Worm (Caenorhabditis elegans) whole organism, L4 larva: ENCODE results near the gene F53C11.1.

Experiments
- F26F4.8 ChIP-seq: fragments of 200-800 bp; sonication (Bioruptor generic); conservative IDR thresholded peaks from 2 replicates; pipeline ENCODE4 v1.3.6; 2022; ENCODE audit warnings: missing genetic modification characterization, missing compliant biosample characterization
- F37D6.2 ChIP-seq: sonication (generic microtip); optimal IDR thresholded peaks from 2 replicates; lab custom pipeline; 2016; ENCODE audit warnings: mild to moderate bottlenecking, missing genetic modification characterization, missing compliant biosample characterization
- R02D3.7 ChIP-seq: fragments of 150-350 bp; sonication (generic microtip); optimal IDR thresholded peaks from 3 replicates; lab custom pipeline; 2014; ENCODE audit warnings: missing biosample characterization, missing genetic modification characterization
- Y5F2A.4 ChIP-seq: fragments of 200-800 bp; sonication (Bioruptor generic); optimal IDR thresholded peaks from 2 replicates; lab custom pipeline; 2018; ENCODE audit warnings: mild to moderate bottlenecking, missing genetic modification characterization, missing compliant biosample characterization
- ZK337.2 ChIP-seq: fragments of 200-800 bp; sonication (Bioruptor generic); IDR thresholded peaks from 2 replicates; pipeline ENCODE4 v1.3.6; 2022; ENCODE audit warnings: missing genetic modification reagents, missing genetic modification characterization, missing compliant biosample characterization
- aha-1 ChIP-seq: fragments of 150-350 bp; peaks from one replicate; lab custom pipeline; 2014; ENCODE audit warnings: missing biosample characterization, missing genetic modification characterization
- aly-2 ChIP-seq: sonication (generic microtip); optimal IDR thresholded peaks from 2 replicates; lab custom pipeline; 2018; ENCODE audit warnings: missing biosample characterization, missing genetic modification characterization
- arid-1 ChIP-seq: fragments of 200-800 bp; sonication (Bioruptor generic); conservative IDR thresholded peaks from 2 replicates; pipeline ENCODE4 v1.3.6; 2022; ENCODE audit warnings: missing genetic modification reagents, missing genetic modification characterization, missing compliant biosample characterization
- attf-4 ChIP-seq: sonication (generic microtip); optimal IDR thresholded peaks from 3 replicates; lab custom pipeline; 2017; ENCODE audit warnings: missing biosample characterization, missing genetic modification characterization
- ceh-28 ChIP-seq: fragments of 150-350 bp; optimal IDR thresholded peaks from 2 replicates; lab custom pipeline; 2014; ENCODE audit warnings: missing biosample characterization, missing genetic modification reagents, missing genetic modification characterization
- ceh-44 ChIP-seq: fragments of 200-800 bp; sonication (Bioruptor generic); IDR thresholded peaks from 2 replicates; pipeline ENCODE4 v1.3.6; 2022; ENCODE audit warnings: missing genetic modification reagents, missing genetic modification characterization, missing compliant biosample characterization
- ces-1 ChIP-seq: fragments of 150-350 bp; sonication (generic microtip); optimal IDR thresholded peaks from 4 replicates; lab custom pipeline; 2014; ENCODE audit warnings: missing biosample characterization, missing genetic modification reagents, missing genetic modification characterization
- ctbp-1 ChIP-seq: fragments of 200-800 bp; sonication (Bioruptor generic); IDR thresholded peaks from 2 replicates; pipeline ENCODE4 v1.3.6; 2022; ENCODE audit warnings: missing genetic modification reagents, missing genetic modification characterization, missing compliant biosample characterization
- daf-12 ChIP-seq: fragments of 150-350 bp; optimal IDR thresholded peaks from 2 replicates; lab custom pipeline; 2014; ENCODE audit warnings: missing biosample characterization, missing genetic modification reagents, missing genetic modification characterization
- daf-16 ChIP-seq, 3 experiments: sonication (generic microtip); optimal IDR thresholded peaks; 2 replicates each; lab custom pipeline; 2016 to 2017; ENCODE audit warnings: missing genetic modification characterization in 3 of 3, missing genetic modification reagents in 3 of 3, mild to moderate bottlenecking in 2 of 3, missing compliant biosample characterization in 2 of 3, missing biosample characterization in 1 of 3, moderate library complexity in 1 of 3
- daf-8 ChIP-seq: fragments of 200-800 bp; sonication (Bioruptor generic); IDR thresholded peaks from 2 replicates; pipeline ENCODE4 v1.3.6; 2022; ENCODE audit warnings: missing genetic modification characterization, missing compliant biosample characterization
- dmd-8 ChIP-seq: fragments of 200-800 bp; sonication (Bioruptor generic); IDR thresholded peaks from 2 replicates; pipeline ENCODE4 v1.3.6; 2022; ENCODE audit warnings: missing genetic modification characterization, missing compliant biosample characterization
- egl-27 ChIP-seq: sonication (generic microtip); optimal IDR thresholded peaks from 3 replicates; lab custom pipeline; 2017; ENCODE audit warnings: missing biosample characterization, missing genetic modification reagents, missing genetic modification characterization
- hif-1 ChIP-seq, 2 experiments: sonication (generic microtip); optimal IDR thresholded peaks; 2 replicates each; lab custom pipeline; 2016 to 2017; ENCODE audit warnings: missing compliant biosample characterization in 2 of 2, missing genetic modification characterization in 2 of 2, missing genetic modification reagents in 2 of 2, missing genotype in 2 of 2, mild to moderate bottlenecking in 1 of 2
- lin-38 ChIP-seq: fragments of 200-800 bp; sonication (Bioruptor generic); IDR thresholded peaks from 2 replicates; pipeline ENCODE4 v1.3.6; 2022; ENCODE audit warnings: missing genetic modification reagents, missing genetic modification characterization, missing compliant biosample characterization
- lin-39 ChIP-seq: fragments of 150-350 bp; optimal IDR thresholded peaks from 2 replicates; lab custom pipeline; 2014; ENCODE audit warnings: missing biosample characterization, missing genetic modification reagents, missing genetic modification characterization
- lir-3 ChIP-seq: sonication (generic microtip); optimal IDR thresholded peaks from 2 replicates; lab custom pipeline; 2016; ENCODE audit warnings: mild to moderate bottlenecking, missing genetic modification characterization, missing compliant biosample characterization
- mdl-1 ChIP-seq, 2 experiments: fragments of 150-350 bp in 1 of 2; sonication (generic microtip) in 1 of 2; optimal IDR thresholded peaks; 2 replicates each; lab custom pipeline; 2014 to 2017; ENCODE audit warnings: missing biosample characterization in 2 of 2, missing genetic modification characterization in 2 of 2
- mxl-3 ChIP-seq: fragments of 200-800 bp; sonication (Bioruptor generic); optimal IDR thresholded peaks from 2 replicates; lab custom pipeline; 2018; ENCODE audit warnings: mild to moderate bottlenecking, missing genetic modification characterization, missing compliant biosample characterization
- nhr-102 ChIP-seq: sonication (generic microtip); optimal IDR thresholded peaks from 2 replicates; lab custom pipeline; 2016; ENCODE audit warnings: mild to moderate bottlenecking, missing genetic modification characterization, moderate library complexity, missing compliant biosample characterization
- nhr-11 ChIP-seq: fragments of 150-350 bp; optimal IDR thresholded peaks from 2 replicates; lab custom pipeline; 2014; ENCODE audit warnings: missing biosample characterization, missing genetic modification characterization
- nhr-237 ChIP-seq: sonication (generic microtip); optimal IDR thresholded peaks from 2 replicates; lab custom pipeline; 2017; ENCODE audit warnings: missing biosample characterization, missing genetic modification characterization
- nhr-25 ChIP-seq: sonication (generic microtip); optimal IDR thresholded peaks from 2 replicates; lab custom pipeline; 2017; ENCODE audit warnings: missing genetic modification characterization, mild to moderate bottlenecking, missing compliant biosample characterization, antibody characterized with exemption, moderate library complexity, borderline replicate concordance; ENCODE audit not compliant: insufficient read depth
- nhr-28 ChIP-seq: fragments of 150-350 bp; optimal IDR thresholded peaks from 2 replicates; lab custom pipeline; 2014; ENCODE audit warnings: missing biosample characterization, missing genetic modification characterization
- nhr-41 ChIP-seq: fragments of 200-800 bp; sonication (Bioruptor generic); IDR thresholded peaks from 2 replicates; pipeline ENCODE4 v1.3.6; 2022; ENCODE audit warnings: missing genetic modification reagents, missing genetic modification characterization, missing compliant biosample characterization
- nhr-42 ChIP-seq: fragments of 200-800 bp; sonication (Bioruptor generic); IDR thresholded peaks from 2 replicates; pipeline ENCODE4 v1.3.6; 2022; ENCODE audit warnings: missing genetic modification characterization, missing compliant biosample characterization
- nhr-77 ChIP-seq: fragments of 150-350 bp; optimal IDR thresholded peaks from 2 replicates; lab custom pipeline; 2014; ENCODE audit warnings: missing biosample characterization, missing genetic modification characterization
- pha-4 ChIP-seq, 2 experiments: fragments of 150-350 bp in 1 of 2; fragments of 200-800 bp in 1 of 2; sonication (Bioruptor generic) in 1 of 2; IDR thresholded peaks in 1 of 2; optimal IDR thresholded peaks in 1 of 2; 2 replicates each; pipeline versions ENCODE4 v1.3.6 to Lab custom; 2014 to 2022; ENCODE audit warnings: missing genetic modification characterization in 2 of 2, missing genetic modification reagents in 2 of 2, missing biosample characterization in 1 of 2, missing compliant biosample characterization in 1 of 2
- php-3 ChIP-seq: fragments of 200-800 bp; sonication (Bioruptor generic); IDR thresholded peaks from 2 replicates; pipeline ENCODE4 v1.3.6; 2022; ENCODE audit warnings: missing genetic modification reagents, missing genetic modification characterization, missing compliant biosample characterization
- pqm-1 ChIP-seq: sonication (generic microtip); optimal IDR thresholded peaks from 2 replicates; lab custom pipeline; 2017; ENCODE audit warnings: missing biosample characterization, missing genetic modification characterization
- rbr-2 ChIP-seq: sonication (generic microtip); optimal IDR thresholded peaks from 2 replicates; lab custom pipeline; 2016; ENCODE audit warnings: missing genotype, missing genetic modification characterization, missing compliant biosample characterization
- saeg-2 ChIP-seq: fragments of 200-800 bp; sonication (Bioruptor generic); IDR thresholded peaks from 2 replicates; pipeline ENCODE4 v1.3.6; 2022; ENCODE audit warnings: missing genetic modification reagents, missing genetic modification characterization, missing compliant biosample characterization
- sdz-12 ChIP-seq: fragments of 200-800 bp; sonication (Bioruptor generic); optimal IDR thresholded peaks from 2 replicates; lab custom pipeline; 2018; ENCODE audit warnings: mild to moderate bottlenecking, missing genetic modification characterization, missing compliant biosample characterization
- set-16 ChIP-seq: fragments of 200-800 bp; sonication (Bioruptor generic); IDR thresholded peaks from 2 replicates; pipeline ENCODE4 v1.3.6; 2022; ENCODE audit warnings: missing genetic modification reagents, missing genetic modification characterization, missing compliant biosample characterization
- snpc-1.2 ChIP-seq: fragments of 200-800 bp; sonication (Bioruptor generic); IDR thresholded peaks from 2 replicates; pipeline ENCODE4 v1.3.6; 2022; ENCODE audit warnings: missing genetic modification reagents, missing genetic modification characterization, missing compliant biosample characterization
- snpc-4 ChIP-seq: fragments of 150-350 bp; optimal IDR thresholded peaks from 2 replicates; lab custom pipeline; 2014; ENCODE audit warnings: missing biosample characterization, missing genetic modification characterization
- spr-3 ChIP-seq: fragments of 200-800 bp; sonication (Bioruptor generic); optimal IDR thresholded peaks from 2 replicates; lab custom pipeline; 2018; ENCODE audit warnings: mild to moderate bottlenecking, missing genetic modification characterization, missing compliant biosample characterization
- tag-97 ChIP-seq: fragments of 200-800 bp; sonication (Bioruptor generic); IDR thresholded peaks from 2 replicates; pipeline ENCODE4 v1.3.6; 2022; ENCODE audit warnings: missing genetic modification characterization, missing compliant biosample characterization
- unc-130 ChIP-seq: sonication (generic microtip); optimal IDR thresholded peaks from 2 replicates; lab custom pipeline; 2016; ENCODE audit warnings: missing genetic modification reagents, missing genetic modification characterization, missing compliant biosample characterization
- unc-39 ChIP-seq: sonication (generic microtip); optimal IDR thresholded peaks from 2 replicates; lab custom pipeline; 2017; ENCODE audit warnings: missing biosample characterization, missing genetic modification characterization
- unc-62 ChIP-seq, 3 experiments: fragments of 150-350 bp in 1 of 3; sonication (generic microtip); optimal IDR thresholded peaks in 2 of 3; peaks in 1 of 3; 1 replicate in 1 of 3; 2 replicates in 2 of 3; lab custom pipeline; 2014 to 2017; ENCODE audit warnings: missing biosample characterization in 3 of 3, missing genetic modification characterization in 3 of 3, missing genetic modification reagents in 3 of 3, missing genotype in 1 of 3
- zag-1 ChIP-seq: fragments of 150-350 bp; optimal IDR thresholded peaks from 2 replicates; lab custom pipeline; 2014; ENCODE audit warnings: missing biosample characterization, missing genetic modification characterization
- zfp-3 ChIP-seq: fragments of 200-800 bp; sonication (Bioruptor generic); conservative IDR thresholded peaks from 2 replicates; pipeline ENCODE4 v1.3.6; 2022; ENCODE audit warnings: missing genetic modification reagents, missing genetic modification characterization, missing compliant biosample characterization
- zip-11 ChIP-seq: fragments of 200-800 bp; sonication (Bioruptor generic); IDR thresholded peaks from 2 replicates; pipeline ENCODE4 v1.3.6; 2022; ENCODE audit warnings: missing genetic modification characterization, missing compliant biosample characterization
- ztf-11 ChIP-seq: fragments of 150-350 bp; optimal IDR thresholded peaks from 2 replicates; lab custom pipeline; 2014; ENCODE audit warnings: missing biosample characterization, missing genetic modification characterization
- ztf-7 ChIP-seq: fragments of 150-350 bp; optimal IDR thresholded peaks from 2 replicates; lab custom pipeline; 2014; ENCODE audit warnings: missing biosample characterization, missing genetic modification characterization

The F53C11.1 gene

ce11 chrV:13808462-13808867, 32.9 kb downstream of the F53C11.1 start (continued):
- TF ChIP-seq attf-4 (tag; lab: Kevin White, UChicago) (no peak), arid-1 (GFP tag; lab: Robert Waterston, UW) (no peak), lir-3 (tag; lab: Kevin White, UChicago) (no peak), Y5F2A.4 (no peak), php-3 (no peak), unc-62 (GFP tag; optimal IDR thresholded peaks at IDR 0.05 in 1 of 2; lab: Kevin White, UChicago) (peak in 1 of 2 experiments; percentile 94), unc-62 (tag; optimal IDR thresholded peaks at IDR 0.05; lab: Kevin White, UChicago) (no peak), ceh-44 (GFP tag; lab: Robert Waterston, UW) (no peak), ceh-28 (tag; lab: Kevin White, UChicago) (peak; percentile 16), egl-27 (tag; lab: Kevin White, UChicago) (no peak), aha-1 (tag; lab: Kevin White, UChicago) (peak; percentile 84), nhr-237 (tag; lab: Kevin White, UChicago) (no peak), ztf-7 (tag; lab: Kevin White, UChicago) (no peak), R02D3.7 (tag; lab: Kevin White, UChicago) (no peak), nhr-11 (tag; lab: Kevin White, UChicago) (peak; percentile 79), F26F4.8 (GFP tag; lab: Robert Waterston, UW) (no peak), daf-8 (GFP tag; lab: Robert Waterston, UW) (no peak), unc-39 (no peak), nhr-102 (tag; lab: Kevin White, UChicago) (no peak), zfp-3 (no peak), daf-12 (no peak), F37D6.2 (tag; lab: Kevin White, UChicago) (peak; percentile 25), tag-97 (GFP tag; lab: Robert Waterston, UW) (no peak), nhr-28 (tag; lab: Kevin White, UChicago) (peak; percentile 66), ztf-11 (tag; lab: Kevin White, UChicago) (no peak), sdz-12 (GFP tag; lab: Kevin White, UChicago) (no peak), ces-1 (no peak), zag-1 (tag; lab: Kevin White, UChicago) (no peak), hif-1 (tag; optimal IDR thresholded peaks at IDR 0.05; lab: Kevin White, UChicago) (peak in 1 of 2 experiments; percentile 91), nhr-25 (tag; lab: Kevin White, UChicago) (peak; percentile 28), snpc-4 (tag; lab: Kevin White, UChicago) (no peak), rbr-2 (tag; lab: Kevin White, UChicago) (peak; percentile 73), pqm-1 (tag; lab: Kevin White, UChicago) (no peak), lin-39 (tag; lab: Kevin White, UChicago) (no peak), saeg-2 (no peak), daf-16 (GFP tag; optimal IDR thresholded peaks at IDR 0.05; lab: Kevin White, UChicago) (peak in 1 of 2 experiments; percentile 1), daf-16 (tag; optimal IDR thresholded peaks at IDR 0.05; lab: Kevin White, UChicago) (peak; percentile 49), aly-2 (tag; lab: Kevin White, UChicago) (no peak), nhr-77 (tag; lab: Kevin White, UChicago) (peak; percentile 21), nhr-41 (no peak), ZK337.2 (GFP tag; lab: Robert Waterston, UW) (no peak), lin-38 (GFP tag; lab: Robert Waterston, UW) (no peak), snpc-1.2 (GFP tag; lab: Robert Waterston, UW) (no peak), set-16 (peak; percentile 17; the same call in 1 of the 2 replicates), nhr-42 (GFP tag; lab: Robert Waterston, UW) (no peak), pha-4 (GFP tag; IDR thresholded peaks at IDR 0.05; lab: Robert Waterston, UW) (no peak), pha-4 (tag; optimal IDR thresholded peaks at IDR 0.05; lab: Kevin White, UChicago) (peak; percentile 28), ctbp-1 (peak; percentile 66; the same call in 1 of the 2 replicates), spr-3 (GFP tag; lab: Kevin White, UChicago) (no peak), mxl-3 (GFP tag; lab: Kevin White, UChicago) (peak; percentile 74), mdl-1 (tag; optimal IDR thresholded peaks at IDR 0.05; lab: Kevin White, UChicago) (peak in 1 of 2 experiments; percentile 78), dmd-8 (GFP tag; lab: Robert Waterston, UW) (no peak), zip-11 (GFP tag; lab: Robert Waterston, UW) (no peak), unc-130 (GFP tag; lab: Kevin White, UChicago) (no peak)
